Fruit fly (Drosophila melanogaster): ENCODE results near the gene srw.

The srw gene

dm6 chr3L:4259102-4259558 lies 24.1 kb downstream of the srw start, which contains the start of the genes CG15011 and CG1309 (continued):
- peak; percentile 99 for TF ChIP-seq sd (tag; optimal IDR thresholded peaks at IDR 0.05)
- TF ChIP-seq ab (GFP tag; optimal IDR thresholded peaks at IDR 0.05), result peak; percentile 42
- peak; percentile 85 for TF ChIP-seq CG7839 (tag; optimal IDR thresholded peaks at IDR 0.05)
- TF ChIP-seq zfh1 (GFP tag; IDR thresholded peaks at IDR 0.05), result peak; percentile 79; the same call in 2 of the 3 replicates
- TF ChIP-seq prd (optimal IDR thresholded peaks at IDR 0.05), result no peak
- TF ChIP-seq prd (GFP tag; IDR thresholded peaks at IDR 0.05), result peak; percentile 88
- TF ChIP-seq da (GFP tag; optimal IDR thresholded peaks at IDR 0.05), result peak; percentile 87
- no peak for TF ChIP-seq bigmax (GFP tag; optimal IDR thresholded peaks at IDR 0.05)
- peak; percentile 92 for TF ChIP-seq nmo (GFP tag; optimal IDR thresholded peaks at IDR 0.05)
- peak; percentile 71 for TF ChIP-seq Sin3A (optimal IDR thresholded peaks at IDR 0.05)
- TF ChIP-seq Dref (GFP tag; IDR thresholded peaks at IDR 0.05), result no peak
- peak; percentile 60 for TF ChIP-seq nom (GFP tag; optimal IDR thresholded peaks at IDR 0.05)
- peak; percentile 76 for TF ChIP-seq CG10366 (GFP tag; IDR thresholded peaks at IDR 0.05)
- no peak for TF ChIP-seq pita (GFP tag; optimal IDR thresholded peaks at IDR 0.05)
- TF ChIP-seq CG2120 (GFP tag; optimal IDR thresholded peaks at IDR 0.05), result peak; percentile 94
- TF ChIP-seq CoRest (tag; optimal IDR thresholded peaks at IDR 0.05), result peak; percentile 92
- no peak for TF ChIP-seq HLH4C (GFP tag; IDR thresholded peaks at IDR 0.05; ENCODE audit: partially characterized antibody)
- TF ChIP-seq cg (GFP tag; optimal IDR thresholded peaks at IDR 0.05), result no peak
- TF ChIP-seq CG12391 (tag; optimal IDR thresholded peaks at IDR 0.05), result peak; percentile 93
- TF ChIP-seq gfzf (GFP tag; optimal IDR thresholded peaks at IDR 0.05), result peak; percentile 23
- TF ChIP-seq CG15696 (tag; optimal IDR thresholded peaks at IDR 0.05), result peak; percentile 85
- TF ChIP-seq NfI (GFP tag; optimal IDR thresholded peaks at IDR 0.05), result peak; percentile 78
- TF ChIP-seq NK7.1 (GFP tag; optimal IDR thresholded peaks at IDR 0.05), result peak; percentile 79
- peak; percentile 74; the same call in 2 of the 3 replicates for TF ChIP-seq ken (GFP tag; IDR thresholded peaks at IDR 0.05)
- TF ChIP-seq en (GFP tag; optimal IDR thresholded peaks at IDR 0.05), result peak; percentile 67
- TF ChIP-seq Sry-δ (GFP tag; optimal IDR thresholded peaks at IDR 0.05), result peak; percentile 70
- no peak for TF ChIP-seq CG6175 (GFP tag; IDR thresholded peaks at IDR 0.05)
- peak; percentile 82 for TF ChIP-seq pb (GFP tag; optimal IDR thresholded peaks at IDR 0.05)
- TF ChIP-seq slp2 (GFP tag; optimal IDR thresholded peaks at IDR 0.05), result peak; percentile 78
- TF ChIP-seq row (GFP tag; IDR thresholded peaks at IDR 0.05), result peak; percentile 98
- TF ChIP-seq Antp (GFP tag; optimal IDR thresholded peaks at IDR 0.05), result peak; percentile 83
- 0 out of 2 replicates have a peak, but pooled peaks have one; percentile 35 for TF ChIP-seq ham (GFP tag; IDR thresholded peaks at IDR 0.05)
- peak; percentile 90 for TF ChIP-seq CG13424 (tag; optimal IDR thresholded peaks at IDR 0.05)
- TF ChIP-seq maf-S (GFP tag; optimal IDR thresholded peaks at IDR 0.05), result peak; percentile 87
- peak; percentile 97 for TF ChIP-seq MBD-R2 (GFP tag; IDR thresholded peaks at IDR 0.05)
- no peak for TF ChIP-seq MTF-1 (GFP tag; optimal IDR thresholded peaks at IDR 0.05; ENCODE audit: borderline replicate concordance)
- peak; percentile 5 for TF ChIP-seq CG31365 (tag; optimal IDR thresholded peaks at IDR 0.05)
- TF ChIP-seq dmrt99B (tag; optimal IDR thresholded peaks at IDR 0.05), result peak; percentile 77
- TF ChIP-seq CG14014 (GFP tag; IDR thresholded peaks at IDR 0.05), result peak; percentile 71
- TF ChIP-seq Blimp-1 (GFP tag; optimal IDR thresholded peaks at IDR 0.05), result peak; percentile 77
- peak; percentile 55; the same call in 2 of the 3 replicates for TF ChIP-seq CG7357 (GFP tag; IDR thresholded peaks at IDR 0.05)
- peak; percentile 82 for TF ChIP-seq CG13123 (GFP tag; optimal IDR thresholded peaks at IDR 0.05)
- TF ChIP-seq gem (tag; optimal IDR thresholded peaks at IDR 0.05), result peak; percentile 91
- peak; percentile 52 for TF ChIP-seq HHEX (GFP tag; optimal IDR thresholded peaks at IDR 0.05)
- peak; percentile 86 for TF ChIP-seq CG4424 (GFP tag; optimal IDR thresholded peaks at IDR 0.05)
- TF ChIP-seq Optix (GFP tag; IDR thresholded peaks at IDR 0.05), result peak; percentile 69; the same call in 1 of the 3 replicates
- peak; percentile 87 for TF ChIP-seq CG9932 (GFP tag; IDR thresholded peaks at IDR 0.05)
- peak; percentile 48 for TF ChIP-seq CG10274 (GFP tag; optimal IDR thresholded peaks at IDR 0.05)
- peak; percentile 76 for TF ChIP-seq CG31441 (GFP tag; IDR thresholded peaks at IDR 0.05)
- peak; percentile 83 for TF ChIP-seq lmd (GFP tag; IDR thresholded peaks at IDR 0.05)
- TF ChIP-seq corto (GFP tag; optimal IDR thresholded peaks at IDR 0.05), result no peak
